Worm (Caenorhabditis elegans): Measurements from ENCODE around the gene ZC449.2.

DNA sequence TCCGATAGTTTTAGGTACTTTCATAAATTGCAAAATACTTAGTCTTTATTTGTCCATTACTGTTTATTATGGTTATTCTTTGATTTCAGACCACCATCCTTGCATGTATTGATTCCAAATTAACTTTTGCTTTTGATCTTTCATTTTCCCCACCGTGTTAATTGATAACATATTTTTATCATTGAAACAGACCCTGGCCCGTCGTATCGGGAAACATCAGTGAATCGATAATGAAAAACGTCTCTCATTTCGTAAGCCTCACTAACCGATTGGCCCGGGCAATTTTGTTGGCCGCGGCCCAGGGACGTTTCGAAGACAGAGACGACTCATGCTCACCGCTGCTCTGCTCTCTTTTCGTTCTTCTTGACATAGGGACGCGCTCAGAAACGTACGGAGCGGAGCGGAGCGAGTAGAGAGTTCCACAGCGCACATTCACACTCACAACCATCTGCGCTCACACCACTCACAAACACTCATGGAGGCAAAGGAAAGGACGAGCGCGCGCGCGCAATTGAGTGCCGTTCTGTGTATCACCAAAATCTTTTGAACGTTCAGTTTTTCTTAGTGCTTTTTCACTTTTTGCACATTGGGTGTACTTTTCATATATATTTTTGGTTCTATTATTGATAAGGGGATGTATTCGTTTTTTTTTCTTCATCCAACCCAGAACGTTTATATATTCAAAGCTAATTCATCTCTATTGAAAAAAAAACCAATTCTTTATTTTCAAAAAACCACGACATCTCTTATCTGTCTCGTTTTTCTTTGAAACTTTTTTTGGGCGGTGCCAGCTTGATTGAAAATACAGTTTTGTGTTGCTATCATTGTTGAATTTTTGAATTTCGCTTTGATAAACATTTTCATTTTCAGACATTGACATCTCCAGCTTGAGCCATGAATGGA lies 42.9 kb downstream of the ZC449.2 start, which contains the start of gene C24H10.2:
- no peak for TF ChIP-seq unc-62 (GFP tag; optimal IDR thresholded peaks at IDR 0.05)
- no peak for TF ChIP-seq nhr-237 (tag; optimal IDR thresholded peaks at IDR 0.05)
- TF ChIP-seq ceh-82 (tag; optimal IDR thresholded peaks at IDR 0.05) = no peak
- TF ChIP-seq unc-39 (tag; optimal IDR thresholded peaks at IDR 0.05) = no peak
- peak; percentile 90 for TF ChIP-seq elt-2 (tag; optimal IDR thresholded peaks at IDR 0.05)

All from whole organism, L3 larva.